Fruit fly (Drosophila melanogaster): Measurements from ENCODE around the gene CG43610.

The CG43610 gene

dm6 chr2L:6791845-6792443 is 7.1 kb upstream of the CG43610 start:
- TF ChIP-seq CG12768 (GFP tag; optimal IDR thresholded peaks at IDR 0.05) = peak; percentile 11
- no peak for TF ChIP-seq Clk (GFP tag; optimal IDR thresholded peaks at IDR 0.05)
- no peak for TF ChIP-seq cnc (optimal IDR thresholded peaks at IDR 0.05)
- TF ChIP-seq bab1 (GFP tag; optimal IDR thresholded peaks at IDR 0.05) = no peak
- no peak for TF ChIP-seq CG33017 (tag; optimal IDR thresholded peaks at IDR 0.05)
- peak; percentile 79 for TF ChIP-seq kay (GFP tag; ENCODE audit: borderline replicate concordance)
- TF ChIP-seq pad (GFP tag; optimal IDR thresholded peaks at IDR 0.05) = no peak
- TF ChIP-seq Hr96 (GFP tag; optimal IDR thresholded peaks at IDR 0.05) = no peak
- no peak for TF ChIP-seq CG7045 (GFP tag; optimal IDR thresholded peaks at IDR 0.05)
- peak; percentile 6 for TF ChIP-seq cic (GFP tag; optimal IDR thresholded peaks at IDR 0.05)
- no peak for TF ChIP-seq ovo (GFP tag; optimal IDR thresholded peaks at IDR 0.05)

dm6 chr2L:6793763-6794417 is 5.1 kb upstream of the CG43610 start:
- TF ChIP-seq CG7045 (GFP tag; optimal IDR thresholded peaks at IDR 0.05) (no peak), CG1620 (GFP tag; optimal IDR thresholded peaks at IDR 0.05) (no peak), cic (GFP tag; optimal IDR thresholded peaks at IDR 0.05) (no peak), CG12768 (GFP tag; optimal IDR thresholded peaks at IDR 0.05) (no peak), toe (GFP tag; optimal IDR thresholded peaks at IDR 0.05) (no peak), tj (GFP tag; optimal IDR thresholded peaks at IDR 0.05) (no peak), pad (GFP tag; optimal IDR thresholded peaks at IDR 0.05) (no peak), CG33017 (tag; optimal IDR thresholded peaks at IDR 0.05) (no peak)

DNA sequence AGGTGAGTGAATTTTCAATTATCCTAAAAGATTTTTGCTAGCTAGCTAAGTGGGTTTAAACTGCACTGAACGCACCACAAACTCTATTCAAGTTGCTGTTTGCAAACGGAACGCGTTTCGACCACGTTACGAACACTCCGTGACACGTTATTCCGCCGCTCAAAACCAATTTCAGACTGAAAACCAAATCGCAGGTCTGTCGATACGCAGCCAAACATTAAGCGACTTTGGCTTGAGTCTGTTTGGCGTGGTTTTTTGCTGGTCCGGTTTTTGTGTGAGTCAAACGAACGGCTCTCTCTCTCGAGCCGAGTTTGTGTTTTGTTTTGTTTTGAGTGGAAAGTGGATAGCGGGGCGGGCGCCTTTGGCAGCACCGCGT is 4.6 kb upstream of the CG43610 start:
- TF ChIP-seq CG1620 (GFP tag; optimal IDR thresholded peaks at IDR 0.05) (no peak), bab1 (GFP tag; optimal IDR thresholded peaks at IDR 0.05) (peak; percentile 30)

DNA sequence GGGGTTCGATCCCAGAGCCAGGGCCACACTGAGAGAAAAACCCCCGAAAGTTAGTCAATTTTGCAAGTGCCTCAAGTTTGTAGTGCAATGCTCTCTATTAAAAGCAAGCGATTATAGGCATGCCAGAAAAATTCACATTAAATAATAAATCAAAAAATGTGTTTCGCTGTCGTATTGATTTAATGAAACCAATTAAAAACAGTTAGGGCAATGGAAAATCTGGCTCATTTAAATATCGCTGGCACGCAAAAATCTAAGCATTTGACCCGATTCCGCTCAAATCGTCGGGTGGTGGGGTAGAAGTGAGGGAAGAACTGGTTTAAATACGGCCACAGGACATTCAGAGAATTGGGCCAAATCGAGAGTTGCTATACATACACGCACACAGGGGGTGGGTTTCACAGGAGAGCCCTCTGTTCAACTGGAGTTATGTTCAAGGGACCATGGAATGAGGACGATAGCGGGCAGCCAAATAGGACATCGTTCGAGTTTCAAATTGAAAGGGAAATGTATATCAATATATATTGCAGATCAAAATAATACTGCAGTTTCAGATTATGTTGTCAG is 4.0 kb upstream of the CG43610 start:
- TF ChIP-seq kay (GFP tag; ENCODE audit: borderline replicate concordance) (peak; percentile 46), cic (GFP tag; optimal IDR thresholded peaks at IDR 0.05) (no peak)

dm6 chr2L:6797408-6797807 is 1.6 kb upstream of the CG43610 start:
- TF ChIP-seq pad (GFP tag; optimal IDR thresholded peaks at IDR 0.05) (peak; percentile 19), CG5204 (GFP tag; optimal IDR thresholded peaks at IDR 0.05) (no peak), CG12768 (GFP tag; optimal IDR thresholded peaks at IDR 0.05) (no peak), CG7101 (tag; optimal IDR thresholded peaks at IDR 0.05) (peak; percentile 30), bab1 (GFP tag; optimal IDR thresholded peaks at IDR 0.05) (peak; percentile 16), CG1620 (GFP tag; optimal IDR thresholded peaks at IDR 0.05) (peak; percentile 56), toe (GFP tag; optimal IDR thresholded peaks at IDR 0.05) (peak; percentile 30), CG11617 (GFP tag; optimal IDR thresholded peaks at IDR 0.05) (no peak), ovo (GFP tag; optimal IDR thresholded peaks at IDR 0.05) (peak; percentile 30), Clk (GFP tag; optimal IDR thresholded peaks at IDR 0.05) (no peak), cic (GFP tag; optimal IDR thresholded peaks at IDR 0.05) (no peak)

DNA sequence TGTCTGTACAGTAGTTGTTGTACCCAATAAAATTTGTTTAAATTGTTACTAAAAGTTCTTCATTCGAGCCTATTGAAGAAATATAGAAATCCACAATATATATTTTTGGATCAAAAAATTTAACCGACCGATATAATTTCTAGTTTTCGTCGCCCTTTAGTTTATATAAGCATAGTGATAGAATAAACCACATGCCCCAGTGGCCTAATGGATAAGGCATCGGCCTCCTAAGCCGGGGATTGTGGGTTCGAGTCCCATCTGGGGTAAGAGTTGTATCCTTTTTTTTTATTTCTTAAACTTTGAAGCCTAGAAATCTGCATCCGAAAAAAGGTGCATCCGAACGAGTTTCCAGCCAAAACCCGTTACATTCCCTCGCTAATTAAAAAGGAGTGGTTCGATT is 555 bp downstream of the CG43610 start:
- no peak for TF ChIP-seq Clk (GFP tag; optimal IDR thresholded peaks at IDR 0.05)
- TF ChIP-seq ovo (GFP tag; optimal IDR thresholded peaks at IDR 0.05) = no peak
- no peak for TF ChIP-seq cnc (optimal IDR thresholded peaks at IDR 0.05)
- TF ChIP-seq CG5204 (GFP tag; optimal IDR thresholded peaks at IDR 0.05) = no peak
- TF ChIP-seq CG1620 (GFP tag; optimal IDR thresholded peaks at IDR 0.05) = no peak
- TF ChIP-seq CG11617 (GFP tag; optimal IDR thresholded peaks at IDR 0.05) = no peak
- TF ChIP-seq CG12768 (GFP tag; optimal IDR thresholded peaks at IDR 0.05) = no peak
- no peak for TF ChIP-seq cic (GFP tag; optimal IDR thresholded peaks at IDR 0.05)
- no peak for TF ChIP-seq pad (GFP tag; optimal IDR thresholded peaks at IDR 0.05)
- TF ChIP-seq toe (GFP tag; optimal IDR thresholded peaks at IDR 0.05) = no peak
- no peak for TF ChIP-seq tj (GFP tag; optimal IDR thresholded peaks at IDR 0.05)
- no peak for TF ChIP-seq CG7045 (GFP tag; optimal IDR thresholded peaks at IDR 0.05)
- no peak for TF ChIP-seq CG7101 (tag; optimal IDR thresholded peaks at IDR 0.05)
- no peak for TF ChIP-seq CG33017 (tag; optimal IDR thresholded peaks at IDR 0.05)
- no peak for TF ChIP-seq bab1 (GFP tag; optimal IDR thresholded peaks at IDR 0.05)
- no peak for TF ChIP-seq CG14711 (tag; optimal IDR thresholded peaks at IDR 0.05)

DNA sequence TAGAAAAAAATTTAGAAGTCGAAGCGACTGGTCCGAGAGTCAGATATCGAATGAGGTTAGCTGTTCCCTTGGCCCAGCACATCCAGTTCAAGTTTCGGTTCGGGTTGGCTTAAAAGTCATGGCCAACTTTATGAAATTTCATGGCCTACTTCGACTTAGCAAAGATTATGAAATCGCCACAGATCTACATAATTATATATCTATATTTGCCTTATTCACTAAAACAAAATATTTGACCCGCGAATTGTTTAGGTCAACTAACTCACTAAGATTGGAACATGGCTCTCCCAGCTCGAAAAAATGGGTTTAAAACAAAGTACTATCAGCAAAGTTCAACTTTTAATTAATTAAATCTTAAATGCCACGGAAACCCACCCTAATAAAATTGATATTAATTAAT is 1.8 kb downstream of the CG43610 start, which contains the start of gene CG17376:
Gene CG17376, minus strand, starts transcription at position 101 of the 400 bp plus-strand sequence.
- TF ChIP-seq CG14711 (tag; optimal IDR thresholded peaks at IDR 0.05) (no peak), kay (GFP tag; ENCODE audit: borderline replicate concordance) (no peak), CG7045 (GFP tag; optimal IDR thresholded peaks at IDR 0.05) (no peak), toe (GFP tag; optimal IDR thresholded peaks at IDR 0.05) (no peak), pad (GFP tag; optimal IDR thresholded peaks at IDR 0.05) (no peak)

dm6 chr2L:6802740-6803139 is 3.7 kb downstream of the CG43610 start, which contains the start of the genes CG17377 and Daao2:
Gene CG17377, minus strand, starts transcription at chr2L:6802840.
Gene Daao2, plus strand, starts transcription at chr2L:6803011.
- TF ChIP-seq Crg-1 (GFP tag; optimal IDR thresholded peaks at IDR 0.05) = no peak
- TF ChIP-seq cnc (optimal IDR thresholded peaks at IDR 0.05) = no peak
- TF ChIP-seq tj (GFP tag; optimal IDR thresholded peaks at IDR 0.05) = no peak
- no peak for TF ChIP-seq cic (GFP tag; optimal IDR thresholded peaks at IDR 0.05)
- no peak for TF ChIP-seq kay (GFP tag; ENCODE audit: borderline replicate concordance)

All from whole organism, adult.